Worm (Caenorhabditis elegans): ENCODE data around the gene sph-1.

Gene sph-1

ce11 chrIV:8118790-8119189 is 14.6 kb downstream of the sph-1 start, which contains the start of gene F42G8.8:
F42G8.8 (plus strand) TSS chrIV:8119090.
- TF ChIP-seq unc-62 (GFP tag; optimal IDR thresholded peaks at IDR 0.05), result no peak

- TF ChIP-seq unc-62 (GFP tag; optimal IDR thresholded peaks at IDR 0.05), result no peak
Measured at ce11 chrIV:8115462-8115861, 17.9 kb downstream of the sph-1 start, which contains the start of gene irld-8. irld-8 (plus strand) TSS chrIV:8115762.

- no peak for TF ChIP-seq unc-62 (GFP tag; optimal IDR thresholded peaks at IDR 0.05)
Measured at ce11 chrIV:8114535-8114934, 18.8 kb downstream of the sph-1 start.

- TF ChIP-seq unc-62 (GFP tag; optimal IDR thresholded peaks at IDR 0.05), result no peak
Measured at ce11 chrIV:8113161-8113560, 20.2 kb downstream of the sph-1 start, which contains the start of gene Y42H9AR.1. Y42H9AR.1 (plus strand) TSS chrIV:8113393.

- TF ChIP-seq unc-62 (GFP tag; optimal IDR thresholded peaks at IDR 0.05), result no peak
Measured at ce11 chrIV:8112646-8113045, 20.7 kb downstream of the sph-1 start.

- TF ChIP-seq unc-62 (GFP tag; optimal IDR thresholded peaks at IDR 0.05), result no peak
Measured at ce11 chrIV:8112187-8112586, 21.2 kb downstream of the sph-1 start, which contains the start of gene Y42H9AR.4. Y42H9AR.4 (minus strand) TSS chrIV:8112218.

ce11 chrIV:8107502-8107901 is 25.9 kb downstream of the sph-1 start, which contains the start of gene rabs-5:
rabs-5 (minus strand) TSS chrIV:8107602.
- no peak for TF ChIP-seq unc-62 (GFP tag; optimal IDR thresholded peaks at IDR 0.05)

- no peak for TF ChIP-seq unc-62 (GFP tag; optimal IDR thresholded peaks at IDR 0.05)
Measured at ce11 chrIV:8105083-8105482, 28.3 kb downstream of the sph-1 start.

- TF ChIP-seq unc-62 (GFP tag; optimal IDR thresholded peaks at IDR 0.05), result no peak
Measured at ce11 chrIV:8103196-8103595, 30.2 kb downstream of the sph-1 start.

- no peak for TF ChIP-seq unc-62 (GFP tag; optimal IDR thresholded peaks at IDR 0.05)
Measured at ce11 chrIV:8102231-8102630, 31.1 kb downstream of the sph-1 start, which contains the start of gene Y42H9AR.5. Y42H9AR.5 (plus strand) TSS chrIV:8102531.

- no peak for TF ChIP-seq unc-62 (GFP tag; optimal IDR thresholded peaks at IDR 0.05)
Measured at ce11 chrIV:8099601-8100000, 33.8 kb downstream of the sph-1 start, which contains the start of gene Y42H9AR.2. Y42H9AR.2 (plus strand) TSS chrIV:8099901.

ce11 chrIV:8096375-8096774 is 37.0 kb downstream of the sph-1 start:
- TF ChIP-seq unc-62 (GFP tag; optimal IDR thresholded peaks at IDR 0.05), result no peak

- no peak for TF ChIP-seq unc-62 (GFP tag; optimal IDR thresholded peaks at IDR 0.05)
Measured at ce11 chrIV:8091539-8091938, 41.8 kb downstream of the sph-1 start.

ce11 chrIV:8086552-8086951 is 46.8 kb downstream of the sph-1 start, which contains the start of gene nsy-7:
nsy-7 (minus strand) TSS chrIV:8086652.
- TF ChIP-seq unc-62 (GFP tag; optimal IDR thresholded peaks at IDR 0.05), result no peak

Measured in whole organism, dauer.